Worm (Caenorhabditis elegans) whole organism, L4/young adult: ENCODE results near the gene C46C2.5.

Source experiments
- W03F9.2 ChIP-seq: fragments of 150-350 bp; optimal IDR thresholded peaks from 2 replicates; lab custom pipeline; 2014; ENCODE audit warnings: missing biosample characterization, missing genetic modification characterization
- him-1 ChIP-seq: sonication (generic microtip); optimal IDR thresholded peaks from 2 replicates; lab custom pipeline; 2016; ENCODE audit warnings: missing genotype, missing genetic modification reagents, missing genetic modification characterization, missing compliant biosample characterization

ce11 chrIV:9210841-9211240, 18.4 kb upstream of the C46C2.5 start:
- no peak for TF ChIP-seq him-1 (tag; lab: Kevin White, UChicago)
- TF ChIP-seq W03F9.2 (tag; lab: Kevin White, UChicago), result no peak
